Worm (Caenorhabditis elegans): Measurements from ENCODE around the gene rps-22.

Gene rps-22

DNA sequence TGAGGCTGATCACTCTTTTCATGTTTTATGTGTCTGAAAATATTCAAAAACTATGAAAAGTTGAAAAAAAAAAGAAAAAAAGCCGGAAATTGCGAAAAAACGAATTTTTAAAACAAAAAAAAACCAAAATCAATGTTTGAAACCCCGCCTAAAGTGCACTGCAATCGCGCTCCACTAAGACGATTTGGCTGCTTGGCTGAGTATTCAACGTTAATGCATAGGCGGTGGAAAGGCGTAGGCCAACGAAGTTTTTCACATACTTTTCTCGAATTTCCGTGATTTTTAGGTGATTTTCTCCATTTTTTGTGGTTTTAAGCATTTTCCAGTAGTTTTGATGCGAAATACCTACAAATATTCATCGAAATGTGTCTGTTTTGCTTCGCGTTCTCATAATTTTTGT is at the start of gene rps-22, which contains the start of gene polh-1:
Gene rps-22, plus strand, starts transcription at position 300 of the 400 bp plus-strand sequence.
Gene polh-1, minus strand, starts transcription at position 34 of the 400 bp plus-strand sequence.
- TF ChIP-seq W03F9.2 (tag; optimal IDR thresholded peaks at IDR 0.05): peak; percentile 94
- TF ChIP-seq him-1 (tag; optimal IDR thresholded peaks at IDR 0.05): no peak

DNA sequence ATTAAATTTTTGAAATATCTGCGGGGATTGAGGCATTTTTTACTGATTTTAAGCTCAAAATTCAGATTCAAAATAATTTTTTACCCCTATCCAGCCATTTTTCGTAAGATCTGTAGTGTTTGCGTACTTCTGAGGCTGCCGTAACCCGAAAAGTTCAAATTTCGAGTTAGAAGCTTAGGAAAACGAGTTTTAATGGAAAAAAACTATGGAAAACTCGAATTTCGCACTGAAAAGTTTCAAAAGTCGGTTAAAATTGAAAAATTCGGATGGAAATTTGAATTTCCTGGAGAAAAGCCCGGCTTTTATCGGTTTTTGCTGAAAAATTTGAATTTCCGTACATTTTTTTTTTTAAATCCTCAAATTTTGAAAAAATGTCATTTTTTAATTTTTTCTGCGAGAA is 46.4 kb upstream of the rps-22 start:
- TF ChIP-seq W03F9.2 (tag; optimal IDR thresholded peaks at IDR 0.05) (no peak), him-1 (tag; optimal IDR thresholded peaks at IDR 0.05) (no peak), dao-5 (tag; optimal IDR thresholded peaks at IDR 0.05) (no peak)

DNA sequence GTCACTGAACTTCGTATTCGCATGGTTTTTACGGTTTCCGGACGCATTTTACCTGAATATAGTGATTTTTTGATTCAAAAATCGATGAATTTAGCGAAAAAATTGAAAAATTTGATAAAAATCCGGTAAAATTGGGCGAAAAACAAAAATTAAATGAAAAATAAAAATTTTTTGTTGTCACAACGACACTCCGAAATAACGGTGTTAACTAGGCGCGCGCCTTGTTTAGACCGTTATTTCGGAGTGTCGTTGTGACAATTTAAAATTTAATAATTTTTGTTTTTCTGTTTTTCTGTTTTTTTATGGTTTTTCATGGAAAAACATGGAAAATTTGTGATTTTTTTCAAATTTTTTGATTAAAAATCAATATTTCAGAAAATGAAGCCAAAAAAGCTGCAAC is 44.7 kb upstream of the rps-22 start, which contains the start of the genes B0524.6 and pqn-41:
Gene B0524.6, minus strand, starts transcription at position 52 of the 400 bp plus-strand sequence.
Gene pqn-41, plus strand, starts transcription at position 370 of the 400 bp plus-strand sequence.
- TF ChIP-seq dao-5 (tag; optimal IDR thresholded peaks at IDR 0.05) (no peak), him-1 (tag; optimal IDR thresholded peaks at IDR 0.05) (no peak), W03F9.2 (tag; optimal IDR thresholded peaks at IDR 0.05) (peak; percentile 86)

DNA sequence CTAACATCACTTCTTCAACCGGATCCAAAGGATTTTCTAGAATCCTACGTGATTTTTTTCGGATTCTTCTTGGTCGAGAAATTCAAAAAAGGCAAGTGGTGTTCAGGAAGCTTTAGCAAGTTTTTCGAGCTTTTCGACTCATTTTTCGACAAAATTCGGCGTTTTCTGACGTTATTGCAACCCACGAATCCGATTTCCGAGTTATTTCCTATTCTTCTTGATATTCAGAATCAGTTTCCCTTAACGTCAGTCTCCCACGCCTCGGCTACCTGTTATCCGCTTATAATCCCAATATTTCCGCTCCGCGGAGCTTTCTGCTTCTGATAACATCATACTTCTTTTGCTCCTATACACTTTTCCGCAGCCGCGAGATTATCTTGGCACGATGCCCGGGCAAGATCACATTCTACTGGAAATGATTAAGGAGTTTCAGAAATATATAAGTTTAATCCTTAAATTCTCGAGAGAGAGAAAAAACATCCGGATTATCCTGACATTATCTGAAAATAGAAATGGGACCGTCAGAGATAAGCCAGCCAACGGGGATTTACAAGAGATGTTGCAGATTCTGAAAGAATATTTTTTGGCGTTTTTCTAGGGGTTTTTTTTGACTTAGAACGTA is 31.9 kb upstream of the rps-22 start:
- no peak for TF ChIP-seq him-1 (tag; optimal IDR thresholded peaks at IDR 0.05)
- no peak for TF ChIP-seq dao-5 (tag; optimal IDR thresholded peaks at IDR 0.05)

DNA sequence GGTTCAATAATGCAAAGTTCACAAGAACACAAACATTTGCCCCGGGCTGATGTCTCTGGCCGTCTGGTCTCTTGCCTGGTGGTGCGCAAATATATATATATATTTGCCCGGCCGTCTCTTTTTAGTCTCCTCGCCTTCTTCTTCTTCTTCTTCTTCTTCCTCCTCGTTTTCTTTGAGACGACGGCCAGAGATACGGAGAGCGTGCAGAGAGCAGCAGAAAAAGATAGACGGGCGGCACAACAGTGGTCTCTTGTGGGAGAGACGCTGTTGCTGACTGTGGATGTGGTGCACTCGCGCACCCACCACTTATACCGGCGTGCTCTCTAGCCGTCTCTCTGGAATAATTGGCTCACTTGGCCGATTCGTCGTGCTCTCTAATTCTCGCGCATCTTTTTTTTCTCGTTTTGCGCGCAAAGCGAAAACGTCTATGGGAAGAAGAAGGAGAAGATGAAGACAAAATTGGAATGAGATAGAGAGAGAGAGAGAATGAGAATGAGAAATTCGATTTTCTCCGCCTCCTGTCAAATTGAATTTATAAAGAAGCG is 29.1 kb upstream of the rps-22 start:
- peak; percentile 97 for TF ChIP-seq him-1 (tag; optimal IDR thresholded peaks at IDR 0.05)
- peak; percentile 65 for TF ChIP-seq W03F9.2 (tag; optimal IDR thresholded peaks at IDR 0.05)
- peak; percentile 47 for TF ChIP-seq dao-5 (tag; optimal IDR thresholded peaks at IDR 0.05)

DNA sequence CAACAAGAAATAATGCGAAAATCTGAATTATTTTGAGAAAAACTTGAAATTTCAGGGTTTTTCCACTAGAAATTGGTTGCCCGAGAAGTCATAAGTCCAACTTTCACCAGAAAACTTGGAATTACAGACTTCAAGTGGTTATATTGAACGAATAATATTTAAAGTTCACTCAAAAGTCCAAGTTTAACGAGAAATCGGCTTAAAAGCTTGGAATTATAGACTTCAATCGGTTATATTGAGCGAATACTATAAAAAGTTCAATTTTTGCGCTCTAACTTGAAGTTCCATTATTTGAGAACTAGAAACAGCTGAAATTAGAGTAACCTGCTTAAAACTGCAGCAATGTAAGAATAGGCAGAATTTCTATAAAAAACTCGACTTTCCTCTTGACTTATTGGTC is 28.3 kb upstream of the rps-22 start:
- TF ChIP-seq dao-5 (tag; optimal IDR thresholded peaks at IDR 0.05): no peak
- no peak for TF ChIP-seq W03F9.2 (tag; optimal IDR thresholded peaks at IDR 0.05)
- no peak for TF ChIP-seq him-1 (tag; optimal IDR thresholded peaks at IDR 0.05)

DNA sequence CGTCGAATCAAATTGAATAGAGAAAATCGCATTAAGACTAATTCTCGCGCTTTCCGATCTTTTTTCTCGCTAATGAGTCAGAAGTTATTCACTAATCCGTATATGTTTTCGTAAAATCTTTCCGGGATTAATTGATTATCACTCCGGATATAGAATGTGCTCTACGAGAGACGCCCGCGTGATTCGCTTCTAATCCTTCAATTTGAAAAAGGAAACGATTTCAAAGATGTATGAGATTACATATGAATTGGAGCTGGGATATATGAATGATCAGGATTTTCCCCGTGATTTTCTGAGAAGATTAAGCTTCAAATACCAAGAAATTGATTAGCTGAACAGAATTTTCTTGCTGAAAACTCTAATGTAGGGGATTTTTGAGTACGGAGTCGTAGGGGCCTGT is 27.8 kb upstream of the rps-22 start:
- TF ChIP-seq dao-5 (tag; optimal IDR thresholded peaks at IDR 0.05) (no peak), him-1 (tag; optimal IDR thresholded peaks at IDR 0.05) (no peak), W03F9.2 (tag; optimal IDR thresholded peaks at IDR 0.05) (no peak)

DNA sequence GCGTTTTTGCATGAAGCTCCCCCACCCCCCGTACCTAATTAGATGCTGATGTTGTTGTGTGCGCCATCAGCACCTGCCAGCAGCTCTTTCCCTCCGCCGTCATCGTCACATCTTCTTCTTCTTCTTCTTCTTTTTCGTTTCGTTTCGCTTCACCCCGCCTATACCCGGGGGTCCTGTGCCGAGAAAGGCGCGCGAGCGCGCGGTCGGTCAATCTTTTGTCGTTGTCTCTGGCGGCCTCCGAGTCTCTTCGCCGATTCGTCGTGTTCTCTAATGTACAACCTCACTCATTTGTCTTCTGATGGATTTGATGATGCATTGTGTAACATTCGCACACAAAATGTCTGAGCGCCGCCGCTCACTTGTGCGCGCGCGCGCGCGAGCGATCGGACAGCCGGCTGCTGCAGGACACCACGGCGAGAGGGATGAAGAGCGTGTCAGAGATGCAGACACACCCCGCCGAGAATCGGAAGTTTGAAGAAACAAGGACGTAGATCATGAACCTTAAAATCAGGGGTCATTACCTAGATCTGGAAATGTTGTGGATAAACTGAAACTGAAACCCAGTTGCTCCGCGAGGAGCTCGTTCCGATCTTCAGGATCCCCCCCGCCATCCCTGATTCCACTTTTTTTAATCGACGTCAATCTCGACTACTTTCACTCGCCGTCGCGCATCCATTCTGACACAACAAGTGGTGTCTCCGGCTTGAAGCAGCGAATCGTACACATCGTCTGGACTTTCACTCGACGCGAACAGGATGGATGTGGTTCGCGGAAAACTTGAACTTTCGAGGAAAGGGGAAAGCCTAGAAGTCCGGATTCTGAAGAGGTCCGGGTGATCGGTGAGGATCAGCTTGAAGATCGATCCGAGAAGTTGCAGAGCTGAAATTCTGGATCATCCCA is 26.7 kb upstream of the rps-22 start:
- peak; percentile 72 for TF ChIP-seq him-1 (tag; optimal IDR thresholded peaks at IDR 0.05)
- no peak for TF ChIP-seq dao-5 (tag; optimal IDR thresholded peaks at IDR 0.05)
- no peak for TF ChIP-seq W03F9.2 (tag; optimal IDR thresholded peaks at IDR 0.05)

DNA sequence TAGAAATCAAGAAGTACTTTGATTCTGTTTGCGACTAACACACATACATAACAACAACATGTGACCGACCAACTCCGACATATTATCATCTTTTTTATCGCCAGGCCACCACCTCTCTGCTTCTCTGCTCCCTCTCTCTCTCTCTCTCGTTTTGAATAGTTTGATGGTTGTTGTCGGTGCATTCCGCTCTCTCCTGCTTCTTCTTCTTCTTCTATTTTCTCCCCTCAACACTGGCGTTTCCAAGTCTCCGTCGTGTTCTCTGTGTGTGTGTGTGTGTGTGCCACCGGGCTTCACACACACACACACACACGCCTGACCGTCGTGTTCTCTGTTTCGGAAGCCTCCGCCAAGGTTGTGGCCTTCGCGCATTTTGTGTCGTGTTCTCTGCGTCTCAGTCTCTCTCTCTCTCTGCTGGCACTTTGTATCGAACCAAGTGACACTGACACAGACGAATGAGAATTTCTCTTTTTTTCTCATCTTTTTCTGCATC is 25.2 kb upstream of the rps-22 start:
- peak; percentile 79 for TF ChIP-seq him-1 (tag; optimal IDR thresholded peaks at IDR 0.05)
- no peak for TF ChIP-seq dao-5 (tag; optimal IDR thresholded peaks at IDR 0.05)
- peak; percentile 58 for TF ChIP-seq W03F9.2 (tag; optimal IDR thresholded peaks at IDR 0.05)

DNA sequence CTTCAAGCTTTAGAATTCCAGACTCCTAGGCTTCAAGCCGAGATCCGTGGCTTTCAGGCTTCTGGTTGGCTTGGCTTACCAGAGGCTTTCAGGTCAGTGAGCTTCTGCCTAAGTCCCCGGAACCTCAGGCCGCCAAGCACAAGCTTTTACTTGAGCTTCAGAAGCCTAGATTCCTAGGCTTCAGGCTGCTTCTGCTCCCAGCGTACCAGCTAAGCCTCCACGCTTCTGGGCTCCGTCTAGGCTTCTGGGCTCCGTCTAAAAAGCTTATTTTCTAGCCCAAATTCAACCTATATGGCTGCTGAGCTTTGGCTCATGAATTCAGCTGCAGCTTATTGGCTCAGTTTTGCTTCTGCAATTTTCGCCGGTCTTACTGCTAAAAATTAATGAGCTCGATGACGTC is 24.5 kb upstream of the rps-22 start:
- TF ChIP-seq W03F9.2 (tag; optimal IDR thresholded peaks at IDR 0.05) (no peak), dao-5 (tag; optimal IDR thresholded peaks at IDR 0.05) (no peak), him-1 (tag; optimal IDR thresholded peaks at IDR 0.05) (no peak)

DNA sequence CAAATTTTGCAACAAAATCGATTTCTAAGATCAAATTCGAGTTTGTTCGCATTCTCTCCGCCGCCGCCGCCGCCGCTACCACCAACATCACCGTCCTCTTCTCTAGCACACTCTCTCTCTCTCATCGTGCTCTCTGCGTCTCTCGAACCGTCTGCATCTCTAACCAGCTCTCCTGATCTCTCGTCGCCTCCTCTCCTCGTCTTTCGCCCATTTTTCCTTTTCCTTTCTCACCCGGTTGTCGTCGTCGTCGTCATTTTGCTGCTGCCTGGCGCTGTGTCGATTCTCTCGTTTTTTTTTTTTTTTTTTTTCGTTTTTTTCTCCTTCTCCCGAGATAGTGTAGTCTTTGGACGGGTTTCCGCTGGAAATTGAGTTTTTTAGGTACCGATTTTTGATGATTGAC is 23.9 kb upstream of the rps-22 start:
- TF ChIP-seq him-1 (tag; optimal IDR thresholded peaks at IDR 0.05) (peak; percentile 2), dao-5 (tag; optimal IDR thresholded peaks at IDR 0.05) (no peak), W03F9.2 (tag; optimal IDR thresholded peaks at IDR 0.05) (peak; percentile 16)

DNA sequence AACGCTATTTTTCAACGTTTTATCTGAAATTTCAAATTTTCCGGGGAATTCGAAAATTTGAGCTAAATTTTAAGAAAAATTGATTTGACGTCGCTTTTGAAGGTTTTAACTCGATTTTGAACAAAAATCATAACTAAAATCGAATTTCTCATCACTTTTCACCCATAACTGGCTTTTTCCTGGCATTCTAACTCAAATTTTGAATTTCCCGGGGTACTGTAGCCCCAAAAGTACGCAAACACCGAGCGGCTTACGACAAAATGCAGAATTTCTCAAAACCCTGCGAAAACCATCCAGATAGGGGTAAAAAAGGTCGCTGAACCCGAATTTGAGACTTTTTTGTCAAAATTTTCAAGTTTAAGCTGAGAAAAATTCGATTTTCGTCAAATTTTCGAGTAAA is 23.1 kb upstream of the rps-22 start:
- TF ChIP-seq dao-5 (tag; optimal IDR thresholded peaks at IDR 0.05) (no peak), W03F9.2 (tag; optimal IDR thresholded peaks at IDR 0.05) (no peak), him-1 (tag; optimal IDR thresholded peaks at IDR 0.05) (no peak)

DNA sequence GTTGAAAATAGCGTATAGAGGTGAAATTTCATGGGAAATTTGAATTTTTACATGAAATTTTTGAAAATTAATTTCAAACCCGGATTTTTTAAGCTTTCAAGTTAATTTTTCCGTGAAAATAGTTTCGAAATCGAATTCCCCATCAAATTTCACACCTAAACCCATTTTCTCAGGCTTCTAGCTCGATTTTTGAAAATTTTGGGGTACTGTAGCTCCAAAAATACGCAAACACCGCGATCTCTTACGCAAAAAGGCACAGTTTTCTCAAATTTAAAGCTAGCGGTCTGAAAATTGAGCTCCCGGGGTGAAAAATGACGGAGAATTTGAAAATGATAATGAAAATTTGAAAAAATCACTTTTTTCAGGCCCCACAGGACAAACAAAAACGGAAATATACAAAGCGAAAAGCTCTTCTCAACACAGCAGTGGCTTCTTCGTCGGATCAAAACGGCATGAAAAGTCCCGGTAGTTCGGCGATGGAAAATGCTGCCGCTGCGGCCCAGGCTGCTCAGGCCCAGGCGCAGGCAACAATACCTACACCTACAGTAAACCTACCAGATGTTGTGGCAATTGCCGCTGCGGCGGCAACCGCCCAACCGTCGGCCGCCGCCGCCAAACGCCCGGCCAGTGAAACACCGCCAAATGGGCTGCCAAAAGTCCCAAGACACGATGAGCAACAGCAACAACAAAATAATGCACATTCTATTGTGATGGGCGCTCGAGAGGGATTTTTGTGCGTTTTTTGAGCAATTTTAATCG is 21.4 kb upstream of the rps-22 start:
- no peak for TF ChIP-seq dao-5 (tag; optimal IDR thresholded peaks at IDR 0.05)
- no peak for TF ChIP-seq W03F9.2 (tag; optimal IDR thresholded peaks at IDR 0.05)
- TF ChIP-seq him-1 (tag; optimal IDR thresholded peaks at IDR 0.05): no peak

Measured in whole organism, L4/young adult.